Worm (Caenorhabditis elegans) whole organism, early embryonic: ENCODE measurements around the gene C18D11.1.
"Not testable (repeated sequence)": the region's sequence is repeated elsewhere in the genome, so short reads cannot be mapped to it uniquely, and the experiment has no call there.

Source experiments
- B0310.2 ChIP-seq: sonication (generic microtip); optimal IDR thresholded peaks from 2 replicates; lab custom pipeline; 2016; ENCODE audit warnings: mild to moderate bottlenecking, missing genetic modification characterization, missing compliant biosample characterization
- F13C5.2 ChIP-seq: sonication (generic microtip); optimal IDR thresholded peaks from 2 replicates; lab custom pipeline; 2017; ENCODE audit warnings: mild to moderate bottlenecking, missing genetic modification characterization, inconsistent platforms, missing compliant biosample characterization
- ama-1 ChIP-seq: fragments of 150-350 bp; optimal IDR thresholded peaks from 2 replicates; lab custom pipeline; 2014
- ceh-13 ChIP-seq: fragments of 200-800 bp; sonication (Bioruptor generic); optimal IDR thresholded peaks from 2 replicates; lab custom pipeline; 2018; ENCODE audit warnings: mild to moderate bottlenecking, missing genetic modification characterization, missing compliant biosample characterization
- scrt-1 ChIP-seq: fragments of 200-800 bp; sonication (Bioruptor generic); IDR thresholded peaks from 2 replicates; pipeline ENCODE4 v1.3.6; 2022; ENCODE audit warnings: missing genetic modification characterization, missing compliant biosample characterization
- sea-1 ChIP-seq: fragments of 200-800 bp; sonication (Bioruptor generic); conservative IDR thresholded peaks from 2 replicates; pipeline ENCODE4 v1.3.6; 2022; ENCODE audit warnings: missing genetic modification characterization, missing compliant biosample characterization
- tbx-37 ChIP-seq: fragments of 200-800 bp; sonication (Bioruptor generic); conservative IDR thresholded peaks from 2 replicates; pipeline ENCODE4 v1.3.6; 2022; ENCODE audit warnings: missing genetic modification reagents, missing genetic modification characterization, missing compliant biosample characterization

ce11 chrIII:11787376-11787775 lies 29.0 kb upstream of the C18D11.1 start, which contains the start of gene C24H11.1:
- not testable (repeated sequence) for TF ChIP-seq F13C5.2 (tag; lab: Kevin White, UChicago); B0310.2; scrt-1 (GFP tag; lab: Robert Waterston, UW); ceh-13; sea-1; ama-1 (lab: Kevin White, UChicago); tbx-37 (GFP tag; lab: Robert Waterston, UW)
